Fruit fly (Drosophila melanogaster): Measurements from ENCODE around the gene AsnS.

Gene AsnS

DNA sequence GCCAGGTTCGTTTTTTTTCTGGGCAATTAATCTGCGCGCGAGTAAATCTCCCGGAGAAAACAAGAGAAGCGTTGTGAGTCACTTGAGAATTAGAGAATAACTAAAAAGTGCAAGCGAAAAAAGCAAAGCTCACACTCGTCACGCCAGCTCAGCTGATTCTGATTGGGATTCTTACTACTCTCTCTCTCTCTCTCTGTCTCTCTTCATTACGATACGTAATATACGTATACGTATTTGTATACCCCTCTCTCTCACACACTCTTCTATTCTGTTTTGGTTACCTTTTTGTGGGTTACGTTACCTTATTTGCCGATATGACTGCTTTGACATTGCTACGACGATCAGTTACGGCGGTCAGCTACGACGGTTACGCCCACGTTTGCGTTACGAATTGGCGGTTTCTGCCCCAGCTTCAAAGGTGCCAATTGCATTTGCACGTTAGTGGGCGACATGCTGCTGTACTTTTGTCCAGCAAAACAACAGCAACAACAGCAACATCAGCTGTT is 29.9 kb downstream of the AsnS start, which contains the start of the genes Targ1, CG10512 and Targ2 (continued):
- TF ChIP-seq crp (GFP tag; optimal IDR thresholded peaks at IDR 0.05) (peak in 1 of 2 experiments; percentile 49), ewg (GFP tag; optimal IDR thresholded peaks at IDR 0.05) (peak; percentile 49), row (GFP tag; IDR thresholded peaks at IDR 0.05) (no peak), CG1832 (GFP tag; optimal IDR thresholded peaks at IDR 0.05) (peak; percentile 28), CG3407 (GFP tag; optimal IDR thresholded peaks at IDR 0.05) (no peak), CG11085 (GFP tag; IDR thresholded peaks at IDR 0.05) (no peak), CG34376 (GFP tag; optimal IDR thresholded peaks at IDR 0.05) (peak; percentile 51), hkb (optimal IDR thresholded peaks at IDR 0.05) (no peak), hkb (GFP tag; IDR thresholded peaks at IDR 0.05) (peak; percentile 24; the same call in 1 of the 2 replicates), chinmo (GFP tag; IDR thresholded peaks at IDR 0.05; ENCODE audit: partially characterized antibody) (peak; percentile 72; the same call in 1 of the 4 replicates)

dm6 chr3L:21204581-21205495 is 31.9 kb downstream of the AsnS start:
- no peak for TF ChIP-seq Drgx (GFP tag; IDR thresholded peaks at IDR 0.05)
- TF ChIP-seq ham (GFP tag; IDR thresholded peaks at IDR 0.05), result no peak; the same call in 1 of the 2 replicates
- no peak; the same call in 2 of the 3 replicates for TF ChIP-seq B-H1 (GFP tag; IDR thresholded peaks at IDR 0.05)
- TF ChIP-seq CkIIα-i1 (GFP tag; IDR thresholded peaks at IDR 0.05), result no peak
- TF ChIP-seq sna (GFP tag; IDR thresholded peaks at IDR 0.05; ENCODE audit: partially characterized antibody), result no peak
- TF ChIP-seq Sox100B (GFP tag; optimal IDR thresholded peaks at IDR 0.05), result no peak
- no peak for TF ChIP-seq D (optimal IDR thresholded peaks at IDR 0.05)
- TF ChIP-seq D (GFP tag; optimal IDR thresholded peaks at IDR 0.05), result no peak
- TF ChIP-seq CG17802 (tag; optimal IDR thresholded peaks at IDR 0.05), result no peak
- TF ChIP-seq dysf (GFP tag; IDR thresholded peaks at IDR 0.05), result peak; percentile 31; the same call in 1 of the 3 replicates
- TF ChIP-seq CG8290 (GFP tag; optimal IDR thresholded peaks at IDR 0.05), result no peak
- peak in 1 of 2 experiments; percentile 33 for TF ChIP-seq CG8290 (tag; optimal IDR thresholded peaks at IDR 0.05)
- no peak for TF ChIP-seq odd (GFP tag; optimal IDR thresholded peaks at IDR 0.05)
- TF ChIP-seq pfk (GFP tag; optimal IDR thresholded peaks at IDR 0.05), result no peak
- no peak for TF ChIP-seq CG4404 (GFP tag; IDR thresholded peaks at IDR 0.05)
- no peak for TF ChIP-seq CG9437 (GFP tag; optimal IDR thresholded peaks at IDR 0.05)
- peak; percentile 44 for TF ChIP-seq BtbVII (GFP tag; optimal IDR thresholded peaks at IDR 0.05)
- TF ChIP-seq bbx (GFP tag; IDR thresholded peaks at IDR 0.05; ENCODE audit: partially characterized antibody), result no peak
- no peak for TF ChIP-seq CG1792 (GFP tag; optimal IDR thresholded peaks at IDR 0.05)
- peak; percentile 45; the same call in 1 of the 3 replicates for TF ChIP-seq so (GFP tag; IDR thresholded peaks at IDR 0.05)
- no peak for TF ChIP-seq fd64A (GFP tag; optimal IDR thresholded peaks at IDR 0.05)
- no peak for TF ChIP-seq Doc2 (GFP tag; IDR thresholded peaks at IDR 0.05)
- TF ChIP-seq CG13287 (GFP tag; IDR thresholded peaks at IDR 0.05; ENCODE audit: partially characterized antibody), result no peak
- TF ChIP-seq stc (GFP tag; IDR thresholded peaks at IDR 0.05), result no peak
- peak; percentile 59 for TF ChIP-seq bab2 (GFP tag; optimal IDR thresholded peaks at IDR 0.05)
- TF ChIP-seq CG2712 (tag; optimal IDR thresholded peaks at IDR 0.05), result no peak
- no peak for TF ChIP-seq E2f2 (GFP tag; IDR thresholded peaks at IDR 0.05)
- no peak for TF ChIP-seq row (GFP tag; IDR thresholded peaks at IDR 0.05)
- no peak for TF ChIP-seq wor (GFP tag; IDR thresholded peaks at IDR 0.05)
- TF ChIP-seq scrt (GFP tag; optimal IDR thresholded peaks at IDR 0.05), result peak; percentile 42
- TF ChIP-seq CG13624 (GFP tag; optimal IDR thresholded peaks at IDR 0.05), result no peak
- TF ChIP-seq CG17328 (GFP tag; IDR thresholded peaks at IDR 0.05), result no peak
- peak; percentile 13 for TF ChIP-seq CG12769 (tag; optimal IDR thresholded peaks at IDR 0.05)
- TF ChIP-seq Usf (GFP tag; optimal IDR thresholded peaks at IDR 0.05), result no peak
- peak; percentile 32 for TF ChIP-seq CG7556 (GFP tag; optimal IDR thresholded peaks at IDR 0.05)
- TF ChIP-seq phol (tag; optimal IDR thresholded peaks at IDR 0.05), result no peak
- no peak for TF ChIP-seq ind (GFP tag; optimal IDR thresholded peaks at IDR 0.05)
- TF ChIP-seq CG6272 (GFP tag; IDR thresholded peaks at IDR 0.05), result no peak
- no peak for TF ChIP-seq CG30020 (tag; optimal IDR thresholded peaks at IDR 0.05)
